Worm (Caenorhabditis elegans) whole organism, L4 larva: Measurements from ENCODE around the gene nlp-22.

Experiments used
- D1046.2 ChIP-seq: fragments of 200-800 bp; sonication (Bioruptor generic); IDR thresholded peaks from 2 replicates; pipeline ENCODE4 v1.3.6; 2022; ENCODE audit warnings: missing genetic modification characterization, missing compliant biosample characterization
- F26F4.8 ChIP-seq: fragments of 200-800 bp; sonication (Bioruptor generic); conservative IDR thresholded peaks from 2 replicates; pipeline ENCODE4 v1.3.6; 2022; ENCODE audit warnings: missing genetic modification characterization, missing compliant biosample characterization
- F49E8.2 ChIP-seq: sonication (generic microtip); optimal IDR thresholded peaks from 2 replicates; lab custom pipeline; 2016; ENCODE audit warnings: missing compliant biosample characterization, mild to moderate bottlenecking, missing genetic modification characterization, borderline replicate concordance
- R02D3.7 ChIP-seq: fragments of 150-350 bp; sonication (generic microtip); optimal IDR thresholded peaks from 3 replicates; lab custom pipeline; 2014; ENCODE audit warnings: missing biosample characterization, missing genetic modification characterization
- T20F7.1 ChIP-seq: fragments of 200-800 bp; sonication (Bioruptor generic); optimal IDR thresholded peaks from 2 replicates; lab custom pipeline; 2018; ENCODE audit warnings: mild to moderate bottlenecking, missing genetic modification characterization, missing compliant biosample characterization
- Y5F2A.4 ChIP-seq: fragments of 200-800 bp; sonication (Bioruptor generic); optimal IDR thresholded peaks from 2 replicates; lab custom pipeline; 2018; ENCODE audit warnings: mild to moderate bottlenecking, missing genetic modification characterization, missing compliant biosample characterization
- ZK337.2 ChIP-seq: fragments of 200-800 bp; sonication (Bioruptor generic); IDR thresholded peaks from 2 replicates; pipeline ENCODE4 v1.3.6; 2022; ENCODE audit warnings: missing genetic modification reagents, missing genetic modification characterization, missing compliant biosample characterization
- ZK546.5 ChIP-seq, 2 experiments: sonication (generic microtip); optimal IDR thresholded peaks; 2 replicates each; lab custom pipeline; 2017; ENCODE audit warnings: missing biosample characterization in 2 of 2, missing genetic modification characterization in 2 of 2
- aha-1 ChIP-seq: fragments of 150-350 bp; peaks from one replicate; lab custom pipeline; 2014; ENCODE audit warnings: missing biosample characterization, missing genetic modification characterization
- ama-1 ChIP-seq: fragments of 150-350 bp; optimal IDR thresholded peaks from 2 replicates; lab custom pipeline; 2014; ENCODE audit warnings: inconsistent platforms, mixed read lengths
- arid-1 ChIP-seq: fragments of 200-800 bp; sonication (Bioruptor generic); conservative IDR thresholded peaks from 2 replicates; pipeline ENCODE4 v1.3.6; 2022; ENCODE audit warnings: missing genetic modification reagents, missing genetic modification characterization, missing compliant biosample characterization
- ceh-20 ChIP-seq: fragments of 200-800 bp; sonication (Bioruptor generic); IDR thresholded peaks from 2 replicates; pipeline ENCODE4 v1.3.6; 2022; ENCODE audit warnings: missing genetic modification reagents, missing genetic modification characterization, missing compliant biosample characterization
- ceh-28 ChIP-seq: fragments of 150-350 bp; optimal IDR thresholded peaks from 2 replicates; lab custom pipeline; 2014; ENCODE audit warnings: missing biosample characterization, missing genetic modification reagents, missing genetic modification characterization
- ceh-44 ChIP-seq: fragments of 200-800 bp; sonication (Bioruptor generic); IDR thresholded peaks from 2 replicates; pipeline ENCODE4 v1.3.6; 2022; ENCODE audit warnings: missing genetic modification reagents, missing genetic modification characterization, missing compliant biosample characterization
- ceh-62 ChIP-seq: sonication (generic microtip); optimal IDR thresholded peaks from 2 replicates; lab custom pipeline; 2017; ENCODE audit warnings: missing biosample characterization, missing genetic modification characterization
- cey-2 ChIP-seq: sonication (generic microtip); optimal IDR thresholded peaks from 3 replicates; lab custom pipeline; 2017; ENCODE audit warnings: missing genetic modification characterization, mild to moderate bottlenecking, missing compliant biosample characterization, antibody characterized with exemption, borderline replicate concordance; ENCODE audit not compliant: insufficient read depth
- daf-12 ChIP-seq: fragments of 150-350 bp; optimal IDR thresholded peaks from 2 replicates; lab custom pipeline; 2014; ENCODE audit warnings: missing biosample characterization, missing genetic modification reagents, missing genetic modification characterization
- daf-19 ChIP-seq: fragments of 200-800 bp; sonication (Bioruptor generic); conservative IDR thresholded peaks from 2 replicates; pipeline ENCODE4 v1.3.6; 2022; ENCODE audit warnings: missing genetic modification characterization, missing compliant biosample characterization
- dmd-6 ChIP-seq: fragments of 200-800 bp; sonication (Bioruptor generic); IDR thresholded peaks from 2 replicates; pipeline ENCODE4 v1.3.6; 2022; ENCODE audit warnings: missing genetic modification reagents, missing genetic modification characterization, missing compliant biosample characterization
- dpl-1 ChIP-seq: fragments of 150-350 bp; optimal IDR thresholded peaks from 2 replicates; lab custom pipeline; 2014; ENCODE audit warnings: missing biosample characterization, missing genetic modification reagents, missing genetic modification characterization
- duxl-1 ChIP-seq: sonication (generic microtip); optimal IDR thresholded peaks from 2 replicates; lab custom pipeline; 2016; ENCODE audit warnings: mild to moderate bottlenecking, missing genetic modification characterization, moderate library complexity, missing compliant biosample characterization; ENCODE audit not compliant: poor library complexity
- fkh-10 ChIP-seq: fragments of 150-350 bp; optimal IDR thresholded peaks from 2 replicates; lab custom pipeline; 2014; ENCODE audit warnings: missing biosample characterization, missing genetic modification reagents, missing genetic modification characterization
- fos-1 ChIP-seq: fragments of 150-350 bp; optimal IDR thresholded peaks from 2 replicates; lab custom pipeline; 2014; ENCODE audit warnings: missing biosample characterization, missing genetic modification characterization
- gei-8 ChIP-seq: fragments of 200-800 bp; sonication (Bioruptor generic); optimal IDR thresholded peaks from 2 replicates; lab custom pipeline; 2018; ENCODE audit warnings: mild to moderate bottlenecking, missing genetic modification characterization, missing compliant biosample characterization
- lim-7 ChIP-seq: fragments of 200-800 bp; sonication (Bioruptor generic); IDR thresholded peaks from 2 replicates; pipeline ENCODE4 v1.3.6; 2022; ENCODE audit warnings: missing genetic modification characterization, missing compliant biosample characterization
- lin-1 ChIP-seq: fragments of 200-800 bp; sonication (Bioruptor generic); IDR thresholded peaks from 2 replicates; pipeline ENCODE4 v1.3.6; 2022; ENCODE audit warnings: missing genetic modification reagents, missing genetic modification characterization, missing compliant biosample characterization
- lin-15B ChIP-seq: fragments of 150-350 bp; sonication (generic microtip); optimal IDR thresholded peaks from 3 replicates; lab custom pipeline; 2014; ENCODE audit warnings: missing biosample characterization, missing genetic modification characterization
- lin-29 ChIP-seq: fragments of 200-800 bp; sonication (Bioruptor generic); IDR thresholded peaks from 2 replicates; pipeline ENCODE4 v1.3.6; 2022; ENCODE audit warnings: missing genetic modification reagents, missing genetic modification characterization, missing compliant biosample characterization
- lin-38 ChIP-seq: fragments of 200-800 bp; sonication (Bioruptor generic); IDR thresholded peaks from 2 replicates; pipeline ENCODE4 v1.3.6; 2022; ENCODE audit warnings: missing genetic modification reagents, missing genetic modification characterization, missing compliant biosample characterization
- lin-39 ChIP-seq: fragments of 150-350 bp; optimal IDR thresholded peaks from 2 replicates; lab custom pipeline; 2014; ENCODE audit warnings: missing biosample characterization, missing genetic modification reagents, missing genetic modification characterization
- lir-3 ChIP-seq: sonication (generic microtip); optimal IDR thresholded peaks from 2 replicates; lab custom pipeline; 2016; ENCODE audit warnings: mild to moderate bottlenecking, missing genetic modification characterization, missing compliant biosample characterization
- lsy-2 ChIP-seq, 2 experiments: fragments of 150-350 bp in 1 of 2; sonication (generic microtip) in 1 of 2; optimal IDR thresholded peaks; 2 replicates each; lab custom pipeline; 2014 to 2017; ENCODE audit warnings: missing biosample characterization in 2 of 2, missing genetic modification characterization in 2 of 2
- madf-5 ChIP-seq, 2 experiments: fragments of 200-800 bp; sonication (Bioruptor generic); IDR thresholded peaks; 2 replicates each; pipeline ENCODE4 v1.3.6; 2022; ENCODE audit warnings: missing compliant biosample characterization in 2 of 2, missing genetic modification characterization in 2 of 2
- mdl-1 ChIP-seq, 2 experiments: fragments of 150-350 bp in 1 of 2; sonication (generic microtip) in 1 of 2; optimal IDR thresholded peaks; 2 replicates each; lab custom pipeline; 2014 to 2017; ENCODE audit warnings: missing biosample characterization in 2 of 2, missing genetic modification characterization in 2 of 2
- mep-1 ChIP-seq: fragments of 150-350 bp; sonication (generic microtip); optimal IDR thresholded peaks from 3 replicates; lab custom pipeline; 2014; ENCODE audit warnings: missing biosample characterization, missing genetic modification characterization
- nhr-25 ChIP-seq: sonication (generic microtip); optimal IDR thresholded peaks from 2 replicates; lab custom pipeline; 2017; ENCODE audit warnings: missing genetic modification characterization, mild to moderate bottlenecking, missing compliant biosample characterization, antibody characterized with exemption, moderate library complexity, borderline replicate concordance; ENCODE audit not compliant: insufficient read depth
- nhr-28 ChIP-seq: fragments of 150-350 bp; optimal IDR thresholded peaks from 2 replicates; lab custom pipeline; 2014; ENCODE audit warnings: missing biosample characterization, missing genetic modification characterization
- nhr-41 ChIP-seq: fragments of 200-800 bp; sonication (Bioruptor generic); IDR thresholded peaks from 2 replicates; pipeline ENCODE4 v1.3.6; 2022; ENCODE audit warnings: missing genetic modification reagents, missing genetic modification characterization, missing compliant biosample characterization
- nhr-42 ChIP-seq: fragments of 200-800 bp; sonication (Bioruptor generic); IDR thresholded peaks from 2 replicates; pipeline ENCODE4 v1.3.6; 2022; ENCODE audit warnings: missing genetic modification characterization, missing compliant biosample characterization
- nhr-48 ChIP-seq: sonication (generic microtip); optimal IDR thresholded peaks from 2 replicates; lab custom pipeline; 2016; ENCODE audit warnings: mild to moderate bottlenecking, missing genetic modification characterization, missing compliant biosample characterization
- nhr-6 ChIP-seq: fragments of 150-350 bp; optimal IDR thresholded peaks from 2 replicates; lab custom pipeline; 2014; ENCODE audit warnings: missing biosample characterization, missing genetic modification characterization
- php-3 ChIP-seq: fragments of 200-800 bp; sonication (Bioruptor generic); IDR thresholded peaks from 2 replicates; pipeline ENCODE4 v1.3.6; 2022; ENCODE audit warnings: missing genetic modification reagents, missing genetic modification characterization, missing compliant biosample characterization
- rbr-2 ChIP-seq: sonication (generic microtip); optimal IDR thresholded peaks from 2 replicates; lab custom pipeline; 2016; ENCODE audit warnings: missing genotype, missing genetic modification characterization, missing compliant biosample characterization
- set-16 ChIP-seq: fragments of 200-800 bp; sonication (Bioruptor generic); IDR thresholded peaks from 2 replicates; pipeline ENCODE4 v1.3.6; 2022; ENCODE audit warnings: missing genetic modification reagents, missing genetic modification characterization, missing compliant biosample characterization
- snpc-4 ChIP-seq: fragments of 150-350 bp; optimal IDR thresholded peaks from 2 replicates; lab custom pipeline; 2014; ENCODE audit warnings: missing biosample characterization, missing genetic modification characterization
- tra-1 ChIP-seq: fragments of 200-800 bp; sonication (Bioruptor generic); IDR thresholded peaks from 2 replicates; pipeline ENCODE4 v1.3.6; 2022; ENCODE audit warnings: missing genetic modification reagents, missing genetic modification characterization, missing compliant biosample characterization
- unc-130 ChIP-seq: sonication (generic microtip); optimal IDR thresholded peaks from 2 replicates; lab custom pipeline; 2016; ENCODE audit warnings: missing genetic modification reagents, missing genetic modification characterization, missing compliant biosample characterization
- zag-1 ChIP-seq: fragments of 150-350 bp; optimal IDR thresholded peaks from 2 replicates; lab custom pipeline; 2014; ENCODE audit warnings: missing biosample characterization, missing genetic modification characterization
- zfp-2 ChIP-seq: sonication (generic microtip); optimal IDR thresholded peaks from 2 replicates; lab custom pipeline; 2016; ENCODE audit warnings: mild to moderate bottlenecking, missing genetic modification characterization, missing compliant biosample characterization
- zip-11 ChIP-seq: fragments of 200-800 bp; sonication (Bioruptor generic); IDR thresholded peaks from 2 replicates; pipeline ENCODE4 v1.3.6; 2022; ENCODE audit warnings: missing genetic modification characterization, missing compliant biosample characterization
- zip-2 ChIP-seq: fragments of 150-350 bp; optimal IDR thresholded peaks from 2 replicates; lab custom pipeline; 2014; ENCODE audit warnings: missing biosample characterization, missing genetic modification characterization
- ztf-11 ChIP-seq: fragments of 150-350 bp; optimal IDR thresholded peaks from 2 replicates; lab custom pipeline; 2014; ENCODE audit warnings: missing biosample characterization, missing genetic modification characterization
- ztf-7 ChIP-seq: fragments of 150-350 bp; optimal IDR thresholded peaks from 2 replicates; lab custom pipeline; 2014; ENCODE audit warnings: missing biosample characterization, missing genetic modification characterization

The nlp-22 gene

DNA sequence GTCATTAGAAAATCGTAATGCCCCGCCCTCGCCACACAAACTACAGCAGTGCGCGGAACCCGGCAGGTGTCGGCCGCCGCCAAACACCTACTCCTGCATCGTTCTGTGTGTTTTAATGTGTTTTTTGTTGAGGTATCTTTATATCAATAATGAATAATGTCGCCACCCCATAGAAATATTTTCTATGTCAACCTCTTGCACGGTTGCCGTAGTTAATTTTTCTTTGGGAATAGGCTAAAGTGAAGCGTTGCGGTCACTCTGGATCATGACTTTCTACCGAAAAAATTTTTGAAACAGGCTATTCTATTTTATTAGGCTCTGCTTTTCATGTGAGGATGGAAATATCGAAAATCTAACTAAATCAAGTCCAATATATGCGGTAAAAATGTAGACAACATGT is 13.0 kb downstream of the nlp-22 start (continued):
- TF ChIP-seq mdl-1 (tag; optimal IDR thresholded peaks at IDR 0.05; lab: Kevin White, UChicago) = no peak
- TF ChIP-seq aha-1 (tag; lab: Kevin White, UChicago) = peak; percentile 94
- no peak for TF ChIP-seq R02D3.7 (tag; lab: Kevin White, UChicago)
- peak; percentile 86 for TF ChIP-seq snpc-4
- no peak for TF ChIP-seq ceh-28 (tag; lab: Kevin White, UChicago)
- no peak for TF ChIP-seq ztf-7
- TF ChIP-seq set-16 = no peak
- TF ChIP-seq php-3 (GFP tag; lab: Robert Waterston, UW) = no peak
- no peak for TF ChIP-seq gei-8
- no peak for TF ChIP-seq ztf-11
- no peak for TF ChIP-seq dpl-1 (GFP tag; lab: Kevin White, UChicago)
- no peak for TF ChIP-seq nhr-6
- no peak for TF ChIP-seq lin-39 (tag; lab: Kevin White, UChicago)
- no peak for TF ChIP-seq nhr-41 (GFP tag; lab: Robert Waterston, UW)
- TF ChIP-seq ceh-20 (GFP tag; lab: Robert Waterston, UW) = no peak
- TF ChIP-seq tra-1 (GFP tag; lab: Robert Waterston, UW) = no peak
- no peak for TF ChIP-seq zfp-2 (tag; lab: Kevin White, UChicago)
- TF ChIP-seq D1046.2 (GFP tag; lab: Robert Waterston, UW) = no peak
- no peak for TF ChIP-seq lir-3 (tag; lab: Kevin White, UChicago)
- no peak for TF ChIP-seq daf-19 (GFP tag; lab: Robert Waterston, UW)
- no peak for TF ChIP-seq ZK337.2 (GFP tag; lab: Robert Waterston, UW)
- no peak for TF ChIP-seq zip-11
- TF ChIP-seq mep-1 (tag; lab: Kevin White, UChicago) = peak; percentile 10
- no peak for TF ChIP-seq nhr-28 (tag; lab: Kevin White, UChicago)
- TF ChIP-seq zag-1 (tag; lab: Kevin White, UChicago) = no peak
- TF ChIP-seq daf-12 = no peak
- TF ChIP-seq fos-1 (tag; lab: Kevin White, UChicago) = no peak
- no peak for TF ChIP-seq arid-1 (GFP tag; lab: Robert Waterston, UW)
- no peak for TF ChIP-seq unc-130 (GFP tag; lab: Kevin White, UChicago)
- no peak for TF ChIP-seq zip-2 (tag; lab: Kevin White, UChicago)
- TF ChIP-seq lin-15B (tag; lab: Kevin White, UChicago) = no peak
- no peak for TF ChIP-seq dmd-6 (GFP tag; lab: Robert Waterston, UW)
- TF ChIP-seq ZK546.5 (tag; optimal IDR thresholded peaks at IDR 0.05; lab: Kevin White, UChicago) = no peak
- no peak for TF ChIP-seq nhr-25 (tag; lab: Kevin White, UChicago)
- TF ChIP-seq Y5F2A.4 (GFP tag; lab: Kevin White, UChicago) = no peak
- TF ChIP-seq nhr-42 = no peak
- TF ChIP-seq lim-7 (GFP tag; lab: Robert Waterston, UW) = no peak
- TF ChIP-seq F26F4.8 (GFP tag; lab: Robert Waterston, UW) = no peak
- TF ChIP-seq ceh-44 (GFP tag; lab: Robert Waterston, UW) = peak; percentile 7; the same call in 1 of the 2 replicates
- peak in 1 of 2 experiments; percentile 41 for TF ChIP-seq lsy-2 (tag; optimal IDR thresholded peaks at IDR 0.05; lab: Kevin White, UChicago)
- peak; percentile 8 for TF ChIP-seq duxl-1 (tag; lab: Kevin White, UChicago)
- no peak for TF ChIP-seq cey-2 (tag; lab: Kevin White, UChicago)
- TF ChIP-seq ama-1 (lab: Kevin White, UChicago) = peak; percentile 85
- TF ChIP-seq ceh-62 = no peak
- TF ChIP-seq F49E8.2 (tag; lab: Kevin White, UChicago) = no peak
- TF ChIP-seq rbr-2 = no peak
- no peak for TF ChIP-seq lin-29
- TF ChIP-seq lin-1 (GFP tag; lab: Robert Waterston, UW) = no peak
- TF ChIP-seq madf-5 (GFP tag; IDR thresholded peaks at IDR 0.05; lab: Robert Waterston, UW) = no peak
- peak; percentile 39 for TF ChIP-seq lin-38
- TF ChIP-seq nhr-48 (tag; lab: Kevin White, UChicago) = no peak
- TF ChIP-seq fkh-10 (GFP tag; lab: Kevin White, UChicago) = no peak
- no peak for TF ChIP-seq T20F7.1
